Worm (Caenorhabditis elegans) whole organism, late embryonic: ENCODE data around the gene F36F12.3.

Source experiments
- C38D4.7 ChIP-seq: fragments of 200-800 bp; sonication (Bioruptor generic); optimal IDR thresholded peaks from 2 replicates; lab custom pipeline; 2018; ENCODE audit warnings: mild to moderate bottlenecking, missing genetic modification characterization, moderate library complexity, missing compliant biosample characterization
- K02D7.2 ChIP-seq: sonication (generic microtip); optimal IDR thresholded peaks from 2 replicates; lab custom pipeline; 2017; ENCODE audit warnings: mild to moderate bottlenecking, missing genetic modification characterization, missing compliant biosample characterization
- K09A11.1 ChIP-seq: sonication (generic microtip); optimal IDR thresholded peaks from 2 replicates; lab custom pipeline; 2017; ENCODE audit warnings: antibody characterized with exemption, mild to moderate bottlenecking, missing genetic modification characterization, missing compliant biosample characterization; ENCODE audit not compliant: insufficient read depth
- ama-1 ChIP-seq: fragments of 150-350 bp; optimal IDR thresholded peaks from 2 replicates; lab custom pipeline; 2014
- ceh-18 ChIP-seq: sonication (generic microtip); optimal IDR thresholded peaks from 2 replicates; lab custom pipeline; 2016; ENCODE audit warnings: missing genetic modification characterization, missing compliant biosample characterization
- ceh-22 ChIP-seq: sonication (generic microtip); optimal IDR thresholded peaks from 2 replicates; lab custom pipeline; 2017; ENCODE audit warnings: missing biosample characterization, missing genetic modification characterization
- ceh-24 ChIP-seq: sonication (generic microtip); optimal IDR thresholded peaks from 2 replicates; lab custom pipeline; 2016; ENCODE audit warnings: mild to moderate bottlenecking, missing genetic modification characterization, missing compliant biosample characterization
- ceh-45 ChIP-seq: fragments of 200-800 bp; sonication (Bioruptor generic); IDR thresholded peaks from 2 replicates; pipeline ENCODE4 v1.3.6; 2022; ENCODE audit warnings: missing genetic modification reagents, missing genetic modification characterization, missing compliant biosample characterization
- ceh-9 ChIP-seq: sonication (generic microtip); optimal IDR thresholded peaks from 2 replicates; lab custom pipeline; 2016; ENCODE audit warnings: mild to moderate bottlenecking, missing genetic modification characterization, inconsistent platforms, missing compliant biosample characterization
- che-1 ChIP-seq: sonication (generic microtip); optimal IDR thresholded peaks from 2 replicates; lab custom pipeline; 2016; ENCODE audit warnings: mild to moderate bottlenecking, missing genetic modification characterization, missing compliant biosample characterization
- dmd-4 ChIP-seq: sonication (generic microtip); optimal IDR thresholded peaks from 2 replicates; lab custom pipeline; 2016; ENCODE audit warnings: borderline replicate concordance, missing genetic modification characterization, missing compliant biosample characterization
- dve-1 ChIP-seq: sonication (generic microtip); optimal IDR thresholded peaks from 2 replicates; lab custom pipeline; 2017; ENCODE audit warnings: antibody characterized with exemption, mild to moderate bottlenecking, missing genetic modification characterization, missing compliant biosample characterization
- elt-2 ChIP-seq: sonication (generic microtip); optimal IDR thresholded peaks from 2 replicates; lab custom pipeline; 2016; ENCODE audit warnings: missing genetic modification reagents, missing genetic modification characterization, missing compliant biosample characterization
- elt-4 ChIP-seq: sonication (generic microtip); optimal IDR thresholded peaks from 2 replicates; lab custom pipeline; 2016; ENCODE audit warnings: missing genetic modification characterization, missing compliant biosample characterization
- hlh-13 ChIP-seq: fragments of 200-800 bp; sonication (Bioruptor generic); optimal IDR thresholded peaks from 2 replicates; lab custom pipeline; 2018; ENCODE audit warnings: mild to moderate bottlenecking, missing genetic modification characterization, missing compliant biosample characterization
- hlh-30 ChIP-seq: sonication (generic microtip); optimal IDR thresholded peaks from 2 replicates; lab custom pipeline; 2017; ENCODE audit warnings: antibody characterized with exemption, missing genetic modification characterization, missing compliant biosample characterization; ENCODE audit not compliant: insufficient read depth
- hlh-6 ChIP-seq: sonication (generic microtip); optimal IDR thresholded peaks from 2 replicates; lab custom pipeline; 2016; ENCODE audit warnings: missing genotype, missing genetic modification characterization, missing compliant biosample characterization
- madf-2 ChIP-seq: sonication (generic microtip); optimal IDR thresholded peaks from 2 replicates; lab custom pipeline; 2017; ENCODE audit warnings: missing genetic modification characterization, missing compliant biosample characterization
- mec-3 ChIP-seq: sonication (generic microtip); optimal IDR thresholded peaks from 2 replicates; lab custom pipeline; 2016; ENCODE audit warnings: borderline replicate concordance, missing genetic modification characterization, missing compliant biosample characterization
- nhr-11 ChIP-seq: fragments of 150-350 bp; optimal IDR thresholded peaks from 2 replicates; lab custom pipeline; 2014; ENCODE audit warnings: missing biosample characterization, missing genetic modification characterization
- pat-9 ChIP-seq: fragments of 200-800 bp; sonication (Bioruptor generic); optimal IDR thresholded peaks from 2 replicates; lab custom pipeline; 2018; ENCODE audit warnings: mild to moderate bottlenecking, missing genetic modification characterization, moderate library complexity, missing compliant biosample characterization
- pros-1 ChIP-seq: fragments of 150-350 bp; optimal IDR thresholded peaks from 2 replicates; lab custom pipeline; 2014; ENCODE audit warnings: missing biosample characterization, missing genetic modification reagents, missing genetic modification characterization
- rnt-1 ChIP-seq: sonication (generic microtip); optimal IDR thresholded peaks from 2 replicates; lab custom pipeline; 2016; ENCODE audit warnings: missing genetic modification characterization, missing compliant biosample characterization
- sdc-2 ChIP-seq: sonication (generic microtip); optimal IDR thresholded peaks from 2 replicates; lab custom pipeline; 2016; ENCODE audit warnings: missing genotype, missing genetic modification characterization, missing compliant biosample characterization
- sox-4 ChIP-seq: sonication (generic microtip); optimal IDR thresholded peaks from 2 replicates; lab custom pipeline; 2017; ENCODE audit warnings: mild to moderate bottlenecking, missing genetic modification characterization, inconsistent platforms, missing compliant biosample characterization
- syd-9 ChIP-seq: sonication (generic microtip); optimal IDR thresholded peaks from 2 replicates; lab custom pipeline; 2016; ENCODE audit warnings: mild to moderate bottlenecking, missing genetic modification characterization, moderate library complexity, missing compliant biosample characterization
- ttx-3 ChIP-seq: sonication (generic microtip); optimal IDR thresholded peaks from 2 replicates; lab custom pipeline; 2016; ENCODE audit warnings: missing genetic modification reagents, missing genetic modification characterization, missing compliant biosample characterization
- unc-3 ChIP-seq, 2 experiments: fragments of 200-800 bp in 1 of 2; sonication (Bioruptor generic) in 1 of 2; sonication (generic microtip) in 1 of 2; conservative IDR thresholded peaks in 1 of 2; optimal IDR thresholded peaks in 1 of 2; 2 replicates each; pipeline versions ENCODE4 v1.3.6 to Lab custom; 2016 to 2022; ENCODE audit warnings: missing compliant biosample characterization in 2 of 2, missing genetic modification characterization in 2 of 2, missing genetic modification reagents in 1 of 2
- unc-42 ChIP-seq: sonication (generic microtip); optimal IDR thresholded peaks from 2 replicates; lab custom pipeline; 2016; ENCODE audit warnings: missing genotype, missing genetic modification characterization, missing compliant biosample characterization
- unc-86 ChIP-seq: sonication (generic microtip); optimal IDR thresholded peaks from 2 replicates; lab custom pipeline; 2016; ENCODE audit warnings: missing genetic modification characterization, missing compliant biosample characterization
- zip-5 ChIP-seq: sonication (generic microtip); optimal IDR thresholded peaks from 2 replicates; lab custom pipeline; 2016; ENCODE audit warnings: missing genetic modification characterization, missing compliant biosample characterization
- ztf-16 ChIP-seq: sonication (generic microtip); optimal IDR thresholded peaks from 2 replicates; lab custom pipeline; 2017; ENCODE audit warnings: missing genetic modification characterization, missing compliant biosample characterization

The F36F12.3 gene

DNA sequence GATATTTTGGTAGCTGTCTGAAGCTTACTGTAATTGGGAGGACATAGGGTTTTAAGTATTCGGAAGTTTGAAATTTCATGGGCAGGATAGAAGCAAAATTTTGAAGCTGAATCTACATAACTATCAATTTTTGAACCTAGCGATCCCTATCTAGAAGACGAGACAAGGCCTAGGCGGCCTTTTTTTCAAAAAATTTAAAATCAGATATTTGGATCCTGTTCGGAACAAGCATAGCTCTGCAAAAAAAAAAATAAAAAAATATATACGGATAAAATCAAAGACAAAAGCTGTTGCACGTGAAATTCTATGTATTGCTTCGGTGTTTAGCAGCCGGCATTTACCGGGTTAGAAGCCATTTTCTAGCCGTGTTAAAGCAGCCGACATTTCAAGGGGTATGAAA is 9.6 kb downstream of the F36F12.3 start, which contains the start of gene F36F12.2:
Gene F36F12.2, minus strand, starts transcription at position 101 of the 400 bp plus-strand sequence.
- no peak for TF ChIP-seq ama-1
- no peak for TF ChIP-seq madf-2
- no peak for TF ChIP-seq elt-2 (tag; lab: Kevin White, UChicago)
- no peak for TF ChIP-seq hlh-30 (tag; lab: Kevin White, UChicago)
- TF ChIP-seq unc-3 (GFP tag; conservative IDR thresholded peaks at IDR 0.05; lab: Robert Waterston, UW), result no peak
- no peak for TF ChIP-seq unc-3 (tag; optimal IDR thresholded peaks at IDR 0.05; lab: Kevin White, UChicago)
- TF ChIP-seq, all 69 proteins: peak for 0

- TF ChIP-seq unc-86 (tag; lab: Kevin White, UChicago), result no peak
- TF ChIP-seq K09A11.1 (tag; lab: Kevin White, UChicago), result no peak
- TF ChIP-seq hlh-6 (tag; lab: Kevin White, UChicago), result no peak
- TF ChIP-seq ceh-22 (tag; lab: Kevin White, UChicago), result no peak
- no peak for TF ChIP-seq pat-9 (tag; lab: Kevin White, UChicago)
- no peak for TF ChIP-seq elt-4 (tag; lab: Kevin White, UChicago)
- no peak for TF ChIP-seq sdc-2 (tag; lab: Kevin White, UChicago)
- TF ChIP-seq zip-5, result no peak
- no peak for TF ChIP-seq unc-42 (tag; lab: Kevin White, UChicago)
These were observed 10.2 kb downstream of the F36F12.3 start, which contains the start of gene clec-207 for ce11 chrV:2095772-2096171. TSS of gene clec-207 (plus strand) at chrV:2096072.

DNA sequence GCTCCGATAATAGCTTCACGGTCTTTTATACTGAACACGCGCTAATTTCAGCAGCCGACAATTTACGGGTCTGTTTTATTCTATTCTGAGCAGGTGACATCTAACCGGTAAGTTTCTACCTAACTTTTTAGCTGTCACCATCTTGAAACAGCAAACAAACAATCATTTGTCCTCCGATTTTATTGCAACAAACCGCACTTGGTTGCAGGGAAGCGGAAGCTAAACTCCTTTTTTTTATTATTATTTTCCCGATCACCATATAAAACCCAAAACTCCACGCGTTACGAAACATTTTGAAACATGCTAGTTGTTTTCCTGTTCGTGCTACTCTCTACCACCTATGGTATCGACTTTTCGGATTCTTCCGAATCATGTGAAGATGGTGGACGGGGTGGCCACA is 12.1 kb downstream of the F36F12.3 start, which contains the start of gene clec-208:
Gene clec-208, plus strand, starts transcription at position 301 of the 400 bp plus-strand sequence.
- TF ChIP-seq sox-4 (tag; lab: Kevin White, UChicago) (no peak), rnt-1 (tag; lab: Kevin White, UChicago) (no peak), che-1 (tag; lab: Kevin White, UChicago) (no peak), ztf-16 (tag; lab: Kevin White, UChicago) (no peak), ceh-18 (tag; lab: Kevin White, UChicago) (no peak), dmd-4 (tag; lab: Kevin White, UChicago) (no peak), ttx-3 (no peak), C38D4.7 (no peak)

DNA sequence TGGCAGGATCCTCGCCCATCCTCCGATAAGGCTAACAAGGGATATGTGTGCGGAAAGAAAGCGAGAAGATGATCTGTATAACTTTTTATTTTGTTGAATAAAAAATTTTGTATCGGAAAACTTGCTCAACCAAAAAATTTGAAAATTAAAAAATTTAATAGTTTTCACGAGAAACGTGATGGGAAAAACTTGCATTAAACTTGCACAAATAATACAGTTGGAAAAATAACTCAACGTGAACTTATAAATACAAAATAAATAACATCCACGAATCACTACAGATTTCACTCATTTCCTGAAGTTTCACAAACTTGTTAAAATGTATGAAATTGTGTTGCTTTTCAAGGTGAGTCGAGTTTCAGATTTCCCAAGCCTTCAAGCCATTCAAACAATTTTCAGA is 13.4 kb downstream of the F36F12.3 start, which contains the start of gene F36F12.7:
Gene F36F12.7, plus strand, starts transcription at position 301 of the 400 bp plus-strand sequence.
- no peak for TF ChIP-seq mec-3 (tag; lab: Kevin White, UChicago)
- TF ChIP-seq dmd-4 (tag; lab: Kevin White, UChicago), result no peak
- no peak for TF ChIP-seq syd-9 (tag; lab: Kevin White, UChicago)
- no peak for TF ChIP-seq zip-5
- TF ChIP-seq sdc-2 (tag; lab: Kevin White, UChicago), result no peak
- TF ChIP-seq ceh-45 (GFP tag; lab: Robert Waterston, UW), result no peak
- TF ChIP-seq ceh-9 (tag; lab: Kevin White, UChicago), result no peak
- TF ChIP-seq pros-1, result no peak
- no peak for TF ChIP-seq nhr-11
- TF ChIP-seq K02D7.2 (tag; lab: Kevin White, UChicago), result no peak
- no peak for TF ChIP-seq ceh-24

DNA sequence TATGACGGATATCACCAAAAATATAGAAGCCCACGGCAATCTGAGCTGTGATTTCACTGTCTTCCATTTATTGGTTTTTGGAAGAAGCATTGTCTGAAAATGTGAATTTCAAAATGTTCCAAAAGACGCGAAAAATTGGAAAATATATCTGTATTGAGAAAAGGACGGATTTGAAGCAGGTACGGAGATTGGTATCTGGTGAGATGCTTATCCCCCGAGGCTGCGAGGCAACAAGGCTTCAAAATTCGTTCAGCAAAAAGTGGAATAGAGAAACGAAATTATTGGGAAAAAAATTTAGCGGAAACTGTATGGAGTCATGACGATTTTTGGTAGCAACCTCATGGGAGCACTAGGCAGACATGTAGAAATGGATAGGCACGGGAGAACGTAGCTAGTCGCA is 17.5 kb downstream of the F36F12.3 start, which contains the start of gene F36F12.1:
Gene F36F12.1, minus strand, starts transcription at position 101 of the 400 bp plus-strand sequence.
- TF ChIP-seq hlh-13 (GFP tag; lab: Kevin White, UChicago), result no peak
- no peak for TF ChIP-seq C38D4.7
- TF ChIP-seq dve-1 (tag; lab: Kevin White, UChicago), result no peak
- no peak for TF ChIP-seq ceh-18 (tag; lab: Kevin White, UChicago)
- no peak for TF ChIP-seq ztf-16 (tag; lab: Kevin White, UChicago)
- no peak for TF ChIP-seq elt-2 (tag; lab: Kevin White, UChicago)
